Worm (Caenorhabditis elegans) whole organism, L2 larva: ENCODE measurements around the gene ttc-39B.

Experiments
- C34F6.9 ChIP-seq: fragments of 150-350 bp; optimal IDR thresholded peaks from 2 replicates; lab custom pipeline; 2014; ENCODE audit warnings: missing biosample characterization, missing genetic modification characterization
- F13H6.1 ChIP-seq: sonication (generic microtip); optimal IDR thresholded peaks from 2 replicates; lab custom pipeline; 2016; ENCODE audit warnings: missing genetic modification characterization, missing compliant biosample characterization
- R02D3.7 ChIP-seq: fragments of 150-350 bp; optimal IDR thresholded peaks from 2 replicates; lab custom pipeline; 2014; ENCODE audit warnings: missing biosample characterization, missing genetic modification characterization
- Y55F3AM.14 ChIP-seq: fragments of 200-800 bp; sonication (Bioruptor generic); optimal IDR thresholded peaks from 2 replicates; lab custom pipeline; 2018; ENCODE audit warnings: mild to moderate bottlenecking, missing genetic modification characterization, missing compliant biosample characterization
- ZK546.5 ChIP-seq: sonication (generic microtip); optimal IDR thresholded peaks from 2 replicates; lab custom pipeline; 2017; ENCODE audit warnings: missing biosample characterization, missing genetic modification characterization
- alr-1 ChIP-seq: fragments of 150-350 bp; optimal IDR thresholded peaks from 2 replicates; lab custom pipeline; 2014; ENCODE audit warnings: missing biosample characterization, missing genetic modification characterization
- aly-2 ChIP-seq: fragments of 150-350 bp; optimal IDR thresholded peaks from 2 replicates; lab custom pipeline; 2014; ENCODE audit warnings: missing biosample characterization, missing genetic modification characterization
- ama-1 ChIP-seq: fragments of 150-350 bp; optimal IDR thresholded peaks from 2 replicates; lab custom pipeline; 2018; ENCODE audit warnings: inconsistent platforms
- blmp-1 ChIP-seq: sonication (generic microtip); optimal IDR thresholded peaks from 2 replicates; lab custom pipeline; 2017; ENCODE audit warnings: missing genetic modification characterization, mild to moderate bottlenecking, missing compliant biosample characterization, antibody characterized with exemption, moderate library complexity; ENCODE audit not compliant: insufficient read depth
- ceh-16 ChIP-seq: fragments of 150-350 bp; optimal IDR thresholded peaks from 2 replicates; lab custom pipeline; 2014; ENCODE audit warnings: missing biosample characterization, missing genetic modification characterization
- crh-2 ChIP-seq: sonication (generic microtip); optimal IDR thresholded peaks from 2 replicates; lab custom pipeline; 2017; ENCODE audit warnings: missing biosample characterization, missing genetic modification characterization
- egl-27 ChIP-seq: sonication (generic microtip); optimal IDR thresholded peaks from 3 replicates; lab custom pipeline; 2017; ENCODE audit warnings: missing biosample characterization, missing genetic modification reagents, missing genetic modification characterization
- elt-1 ChIP-seq: fragments of 150-350 bp; optimal IDR thresholded peaks from 2 replicates; lab custom pipeline; 2014; ENCODE audit warnings: missing biosample characterization, missing genetic modification characterization
- elt-3 ChIP-seq: sonication (generic microtip); optimal IDR thresholded peaks from 2 replicates; lab custom pipeline; 2017; ENCODE audit warnings: missing biosample characterization, missing genetic modification characterization
- fos-1 ChIP-seq: fragments of 150-350 bp; optimal IDR thresholded peaks from 2 replicates; lab custom pipeline; 2014; ENCODE audit warnings: missing biosample characterization, missing genetic modification characterization
- lin-11 ChIP-seq: fragments of 150-350 bp; sonication (generic microtip); optimal IDR thresholded peaks from 2 replicates; lab custom pipeline; 2014; ENCODE audit warnings: missing biosample characterization, missing genetic modification characterization, inconsistent platforms, mixed read lengths
- lin-13 ChIP-seq: fragments of 150-350 bp; optimal IDR thresholded peaks from 2 replicates; lab custom pipeline; 2014; ENCODE audit warnings: missing biosample characterization, missing genetic modification reagents, missing genetic modification characterization
- lin-39 ChIP-seq: fragments of 150-350 bp; optimal IDR thresholded peaks from 2 replicates; lab custom pipeline; 2014; ENCODE audit warnings: missing biosample characterization, missing genetic modification reagents, missing genetic modification characterization
- lsy-2 ChIP-seq, 2 experiments: fragments of 150-350 bp in 1 of 2; sonication (generic microtip) in 1 of 2; optimal IDR thresholded peaks; 2 replicates each; lab custom pipeline; 2014 to 2017; ENCODE audit warnings: missing biosample characterization in 2 of 2, missing genetic modification characterization in 2 of 2
- mab-5 ChIP-seq: fragments of 150-350 bp; optimal IDR thresholded peaks from 2 replicates; lab custom pipeline; 2014; ENCODE audit warnings: missing biosample characterization, missing genetic modification characterization
- mbf-1 ChIP-seq: sonication (generic microtip); optimal IDR thresholded peaks from 2 replicates; lab custom pipeline; 2017; ENCODE audit warnings: missing biosample characterization, missing genetic modification characterization
- nhr-10 ChIP-seq: sonication (generic microtip); optimal IDR thresholded peaks from 2 replicates; lab custom pipeline; 2017; ENCODE audit warnings: missing biosample characterization, missing genetic modification characterization
- nhr-12 ChIP-seq: fragments of 150-350 bp; optimal IDR thresholded peaks from 2 replicates; lab custom pipeline; 2014; ENCODE audit warnings: missing biosample characterization, missing genetic modification characterization
- nhr-129 ChIP-seq: fragments of 150-350 bp; optimal IDR thresholded peaks from 2 replicates; lab custom pipeline; 2014; ENCODE audit warnings: missing biosample characterization, missing genetic modification characterization
- nhr-21 ChIP-seq: fragments of 150-350 bp; optimal IDR thresholded peaks from 2 replicates; lab custom pipeline; 2014; ENCODE audit warnings: missing biosample characterization, missing genetic modification characterization
- nhr-237 ChIP-seq: fragments of 150-350 bp; optimal IDR thresholded peaks from 2 replicates; lab custom pipeline; 2014; ENCODE audit warnings: missing biosample characterization, missing genetic modification characterization
- nhr-25 ChIP-seq: fragments of 150-350 bp; sonication (generic microtip); optimal IDR thresholded peaks from 3 replicates; lab custom pipeline; 2014; ENCODE audit warnings: missing biosample characterization, missing genetic modification characterization
- nhr-6 ChIP-seq: fragments of 150-350 bp; optimal IDR thresholded peaks from 2 replicates; lab custom pipeline; 2014; ENCODE audit warnings: missing biosample characterization, missing genetic modification characterization
- nhr-77 ChIP-seq: fragments of 150-350 bp; optimal IDR thresholded peaks from 2 replicates; lab custom pipeline; 2014; ENCODE audit warnings: missing biosample characterization, missing genetic modification characterization
- peb-1 ChIP-seq: fragments of 150-350 bp; optimal IDR thresholded peaks from 2 replicates; lab custom pipeline; 2014; ENCODE audit warnings: missing biosample characterization, missing genetic modification characterization
- skn-1 ChIP-seq: sonication (generic microtip); optimal IDR thresholded peaks from 2 replicates; lab custom pipeline; 2017; ENCODE audit warnings: missing biosample characterization, missing genetic modification characterization
- sma-3 ChIP-seq: sonication (generic microtip); optimal IDR thresholded peaks from 2 replicates; lab custom pipeline; 2016; ENCODE audit warnings: missing genetic modification reagents, missing genetic modification characterization, missing compliant biosample characterization
- snpc-4 ChIP-seq: fragments of 150-350 bp; optimal IDR thresholded peaks from 2 replicates; lab custom pipeline; 2014; ENCODE audit warnings: missing biosample characterization, missing genetic modification characterization
- ztf-1 ChIP-seq: fragments of 200-800 bp; sonication (Bioruptor generic); conservative IDR thresholded peaks from 2 replicates; pipeline ENCODE4 v1.3.6; 2022; ENCODE audit warnings: missing genetic modification characterization, missing compliant biosample characterization
- ztf-4 ChIP-seq: fragments of 150-350 bp; optimal IDR thresholded peaks from 2 replicates; lab custom pipeline; 2014; ENCODE audit warnings: missing biosample characterization, missing genetic modification characterization

Gene ttc-39B

ce11 chrII:6342455-6342854, 8.7 kb upstream of the ttc-39B start:
- TF ChIP-seq lin-39 (tag; lab: Kevin White, UChicago) (no peak), nhr-25 (tag; lab: Kevin White, UChicago) (no peak), elt-1 (tag; lab: Kevin White, UChicago) (no peak), R02D3.7 (tag; lab: Kevin White, UChicago) (no peak), egl-27 (tag; lab: Kevin White, UChicago) (no peak), sma-3 (no peak), aly-2 (no peak), C34F6.9 (no peak), blmp-1 (tag; lab: Kevin White, UChicago) (no peak), ceh-16 (tag; lab: Kevin White, UChicago) (no peak), snpc-4 (tag; lab: Kevin White, UChicago) (no peak), ztf-1 (GFP tag; lab: Robert Waterston, UW) (no peak), crh-2 (tag; lab: Kevin White, UChicago) (peak; percentile 2), mab-5 (tag; lab: Kevin White, UChicago) (no peak), skn-1 (tag; lab: Kevin White, UChicago) (no peak), nhr-10 (tag; lab: Kevin White, UChicago) (no peak), nhr-129 (peak; percentile 11), mbf-1 (tag; lab: Kevin White, UChicago) (no peak), lsy-2 (tag; optimal IDR thresholded peaks at IDR 0.05; lab: Kevin White, UChicago) (peak in 1 of 2 experiments; percentile 10), ama-1 (lab: Kevin White, UChicago) (no peak), nhr-6 (tag; lab: Kevin White, UChicago) (no peak), alr-1 (tag; lab: Kevin White, UChicago) (no peak), nhr-12 (no peak)

DNA sequence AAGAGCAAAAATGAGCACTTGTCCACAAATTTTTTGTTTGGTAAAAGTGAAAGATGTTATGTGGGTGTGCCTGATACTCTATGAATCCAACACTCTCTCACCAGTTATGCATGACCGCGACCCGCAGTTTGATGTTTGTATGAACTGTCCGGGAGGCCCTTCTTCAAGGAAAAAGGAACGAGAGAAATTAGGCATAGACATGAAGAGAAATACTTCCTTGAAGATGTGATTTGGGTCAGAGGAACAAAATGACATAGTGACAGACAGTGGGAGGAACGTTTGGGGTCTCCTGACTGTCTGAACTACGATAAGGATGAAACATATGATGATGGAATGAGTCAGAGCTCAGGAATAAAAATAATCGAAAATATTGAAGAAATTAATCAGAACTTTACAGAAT, 7.3 kb upstream of the ttc-39B start:
- TF ChIP-seq fos-1 (tag; lab: Kevin White, UChicago) (peak; percentile 42), ztf-4 (tag; lab: Kevin White, UChicago) (no peak)
- TF ChIP-seq, all 48 proteins: peak for 1

- TF ChIP-seq nhr-12 (no peak), alr-1 (tag; lab: Kevin White, UChicago) (no peak), snpc-4 (tag; lab: Kevin White, UChicago) (no peak), ZK546.5 (tag; lab: Kevin White, UChicago) (no peak), Y55F3AM.14 (GFP tag; lab: Kevin White, UChicago) (no peak), peb-1 (no peak), ama-1 (lab: Kevin White, UChicago) (no peak), nhr-77 (tag; lab: Kevin White, UChicago) (no peak), nhr-129 (no peak), nhr-10 (tag; lab: Kevin White, UChicago) (no peak), lsy-2 (tag; optimal IDR thresholded peaks at IDR 0.05; lab: Kevin White, UChicago) (no peak), nhr-237 (tag; lab: Kevin White, UChicago) (no peak), F13H6.1 (no peak), lin-39 (tag; lab: Kevin White, UChicago) (no peak)
Observed at ce11 chrII:6339948-6340347, 6.2 kb upstream of the ttc-39B start, which contains the start of gene C32D5.7. Gene C32D5.7 (minus strand): TSS chrII:6340048.

DNA sequence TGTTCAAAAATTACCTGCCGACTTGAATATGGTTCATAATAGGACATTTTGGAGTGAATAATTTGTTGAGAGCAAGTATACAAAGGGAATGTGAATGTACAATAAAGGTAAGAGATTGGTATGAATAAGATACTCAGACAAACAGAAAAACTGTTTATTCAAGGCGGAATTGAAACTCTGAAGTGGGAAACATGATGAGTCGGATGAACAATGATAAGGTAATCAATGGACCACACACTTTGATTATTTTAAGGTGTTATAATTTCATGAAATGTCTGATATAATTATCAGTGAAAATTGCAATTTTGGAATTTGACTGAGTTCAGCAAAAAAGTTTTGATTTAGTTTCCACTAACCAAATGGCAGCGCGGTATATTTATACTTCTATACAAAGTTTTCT, 5.7 kb upstream of the ttc-39B start:
- TF ChIP-seq fos-1 (tag; lab: Kevin White, UChicago), result peak; percentile 46
- TF ChIP-seq ceh-16 (tag; lab: Kevin White, UChicago), result no peak

DNA sequence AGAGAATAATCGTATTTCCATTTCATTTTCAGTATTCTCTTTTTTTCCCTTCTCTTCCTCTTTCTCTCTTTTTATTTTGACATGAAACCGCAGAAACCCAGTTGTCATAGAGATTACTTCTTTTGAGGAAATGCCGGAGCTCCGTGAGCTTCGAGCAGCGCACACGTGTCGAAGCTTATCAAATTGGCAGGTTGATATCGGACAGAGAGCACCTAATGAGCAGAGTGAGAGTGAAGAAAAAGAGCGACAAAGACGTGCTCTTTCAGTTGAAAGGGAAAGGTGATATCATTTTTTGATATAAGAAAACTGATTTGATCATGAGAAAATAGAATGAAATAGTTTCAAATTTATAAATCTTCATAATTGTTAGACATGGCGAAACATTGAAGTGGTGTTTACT, 1.6 kb upstream of the ttc-39B start, which contains the start of gene C32D5.14:
Gene C32D5.14 (plus strand): TSS at position 131 of the 400 bp plus-strand sequence.
- TF ChIP-seq fos-1 (tag; lab: Kevin White, UChicago), result peak; percentile 53
- no peak for TF ChIP-seq ztf-1 (GFP tag; lab: Robert Waterston, UW)
- peak; percentile 20 for TF ChIP-seq lin-11 (tag; lab: Kevin White, UChicago)
- peak; percentile 23 for TF ChIP-seq nhr-21 (tag; lab: Kevin White, UChicago)

- no peak for TF ChIP-seq elt-3 (tag; lab: Kevin White, UChicago)
- no peak for TF ChIP-seq lin-13
- TF ChIP-seq blmp-1 (tag; lab: Kevin White, UChicago), result no peak
- no peak for TF ChIP-seq mbf-1 (tag; lab: Kevin White, UChicago)
- TF ChIP-seq fos-1 (tag; lab: Kevin White, UChicago), result peak; percentile 33
- TF ChIP-seq, all 48 proteins: peak for 1
Observed at ce11 chrII:6334745-6335260, 1.0 kb upstream of the ttc-39B start.
